Fruit fly (Drosophila melanogaster) S2 (cell line): ENCODE data around the gene frma.

Experiments used
- CG8478 ChIP-seq: fragments of >200 bp; optimal IDR thresholded peaks from 2 replicates; lab custom pipeline; 2018
- CTCF ChIP-seq, 2 experiments: fragments of >200 bp; optimal IDR thresholded peaks; 2 replicates each; lab custom pipeline; 2018

dm6 chrX:5518196-5518595, 22.3 kb upstream of the frma start:
- TF ChIP-seq CTCF (optimal IDR thresholded peaks at IDR 0.05; lab: Kevin White, UChicago) (no peak), CG8478 (lab: Kevin White, UChicago) (no peak)
